Fruit fly (Drosophila melanogaster): ENCODE measurements around the gene CG33766.
"Not testable (repeated sequence)": the region's sequence is repeated elsewhere in the genome, so short reads cannot be mapped to it uniquely, and the experiment has no call there.

CG33766 gene

dm6 chr3L:22669275-22670006, 24.0 kb downstream of the CG33766 start, which contains the start of gene Jhbp6:
Gene Jhbp6, plus strand, starts transcription at chr3L:22669956.
- TF ChIP-seq CG17801 (GFP tag; optimal IDR thresholded peaks at IDR 0.05; ENCODE audit: partially characterized antibody), result no peak

dm6 chr3L:22670174-22670573, 24.7 kb downstream of the CG33766 start:
- TF ChIP-seq CG17801 (GFP tag; optimal IDR thresholded peaks at IDR 0.05; ENCODE audit: partially characterized antibody), result no peak

- TF ChIP-seq CG17801 (GFP tag; optimal IDR thresholded peaks at IDR 0.05; ENCODE audit: partially characterized antibody), result no peak
Measured at dm6 chr3L:22671699-22672276, 26.4 kb downstream of the CG33766 start.

- TF ChIP-seq CG17801 (GFP tag; optimal IDR thresholded peaks at IDR 0.05; ENCODE audit: partially characterized antibody), result no peak
Measured at dm6 chr3L:22680932-22681331, 35.5 kb downstream of the CG33766 start.

dm6 chr3L:22686987-22687386, 41.6 kb downstream of the CG33766 start, which contains the start of the genes CG14455 and CG14456:
Gene CG14455, minus strand, starts transcription at chr3L:22687087.
Gene CG14456, plus strand, starts transcription at chr3L:22687222.
- TF ChIP-seq CG17801 (GFP tag; optimal IDR thresholded peaks at IDR 0.05; ENCODE audit: partially characterized antibody), result no peak

DNA sequence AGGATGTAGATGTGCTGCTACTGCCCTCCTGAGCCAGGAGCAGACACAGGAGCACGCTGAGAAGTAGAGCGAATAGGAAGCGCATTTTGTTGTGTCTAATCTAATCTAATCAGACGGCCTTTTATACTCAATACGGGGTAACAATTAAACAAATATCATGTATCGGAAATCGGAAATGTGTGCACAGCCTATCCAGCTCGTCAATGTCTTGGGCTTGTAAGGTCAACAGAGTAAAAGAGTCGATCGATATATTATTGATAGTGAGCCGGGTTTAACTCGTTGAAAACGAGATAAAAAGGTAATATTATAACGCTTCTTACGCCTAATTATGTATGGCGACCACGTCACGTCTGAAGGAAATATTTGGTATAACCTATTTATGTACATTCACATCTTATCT, 47.0 kb downstream of the CG33766 start, which contains the start of gene CG14454:
Gene CG14454, minus strand, starts transcription at position 101 of the 400 bp plus-strand sequence.
- not testable (repeated sequence) for TF ChIP-seq CG17801 (GFP tag; optimal IDR thresholded peaks at IDR 0.05; ENCODE audit: partially characterized antibody)

DNA sequence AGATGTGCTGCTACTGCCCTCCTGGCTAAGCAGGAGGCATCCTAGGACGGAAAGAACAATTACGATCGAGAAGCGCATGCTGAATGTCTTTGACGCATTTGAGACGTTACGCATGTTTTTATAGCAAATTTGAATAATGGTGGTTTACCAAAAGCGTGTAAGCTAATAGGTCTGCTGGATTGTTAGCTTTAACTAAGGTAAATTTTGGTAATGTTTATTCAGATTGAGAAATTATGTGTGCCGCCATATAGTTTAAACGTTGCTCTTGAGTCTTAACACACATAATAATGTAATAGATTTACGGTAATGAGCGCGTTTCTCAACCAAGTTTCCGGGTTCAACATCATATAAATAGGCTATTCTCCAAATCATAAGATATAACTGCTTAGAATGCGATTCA, 48.3 kb downstream of the CG33766 start, which contains the start of the genes CG12546 and CG14453:
Gene CG12546, minus strand, starts transcription at position 101 of the 400 bp plus-strand sequence.
Gene CG14453, plus strand, starts transcription at position 372 of the 400 bp plus-strand sequence.
- TF ChIP-seq CG17801 (GFP tag; optimal IDR thresholded peaks at IDR 0.05; ENCODE audit: partially characterized antibody), result no peak

DNA sequence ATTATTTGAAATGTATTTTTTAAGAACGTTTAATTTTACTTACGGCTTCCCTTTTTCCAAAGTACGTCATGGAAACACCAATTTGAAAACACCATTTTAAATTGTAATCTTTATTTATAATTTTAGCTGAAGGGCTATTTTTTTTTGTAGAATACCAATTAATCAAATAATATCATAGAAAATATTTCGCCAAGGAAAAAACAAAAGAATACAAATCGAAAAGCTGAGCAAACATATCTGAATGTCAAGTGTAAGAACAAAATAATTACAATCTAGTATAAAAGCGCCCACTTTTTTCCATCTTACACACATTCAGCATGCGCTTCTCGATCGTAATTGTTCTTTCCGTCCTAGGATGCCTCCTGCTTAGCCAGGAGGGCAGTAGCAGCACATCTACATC, 50.2 kb downstream of the CG33766 start, which contains the start of gene CG14452:
Gene CG14452, plus strand, starts transcription at position 301 of the 400 bp plus-strand sequence.
- TF ChIP-seq CG17801 (GFP tag; optimal IDR thresholded peaks at IDR 0.05; ENCODE audit: partially characterized antibody), result no peak
